Fruit fly (Drosophila melanogaster) whole organism, pupa: ENCODE measurements around the gene Remo.

Experiments used
- CG34367 ChIP-seq: fragments of 200-800 bp; sonication (Bioruptor generic); optimal IDR thresholded peaks from 2 replicates; lab custom pipeline; 2018; ENCODE audit warnings: missing biosample characterization, mild to moderate bottlenecking, missing genetic modification characterization
- rn ChIP-seq: fragments of 200-800 bp; sonication (Bioruptor generic); IDR thresholded peaks from 2 replicates; pipeline ENCODE4 v1.3.6; 2022; ENCODE audit warnings: missing biosample characterization, missing genetic modification characterization

- TF ChIP-seq rn (GFP tag; lab: Robert Waterston, UW) (no peak), CG34367 (tag; lab: Kevin White, UChicago) (peak; percentile 64)
These were observed 24.3 kb downstream of the Remo start for dm6 chrX:13312200-13312599.
